Fruit fly (Drosophila melanogaster) whole organism, embryonic: ENCODE data around the gene cic.

ENCODE experiments used
- Abd-B ChIP-seq: fragments of 200-800 bp; sonication (Bioruptor generic); optimal IDR thresholded peaks from 2 replicates; lab custom pipeline; 2018; ENCODE audit warnings: missing biosample characterization, mild to moderate bottlenecking, missing genetic modification characterization, moderate library complexity
- Blimp-1 ChIP-seq: fragments of 200-800 bp; sonication (Bioruptor generic); optimal IDR thresholded peaks from 3 replicates; lab custom pipeline; 2018; ENCODE audit warnings: missing biosample characterization, missing genetic modification characterization, mild to moderate bottlenecking, moderate library complexity, missing genetic modification reagents
- Bteb2 ChIP-seq: fragments of 200-800 bp; sonication (Bioruptor generic); optimal IDR thresholded peaks from 2 replicates; lab custom pipeline; 2016; ENCODE audit warnings: missing biosample characterization, missing genetic modification characterization
- CG10959 ChIP-seq: fragments of 200-800 bp; sonication (Bioruptor generic); IDR thresholded peaks from 2 replicates; pipeline ENCODE4 v1.3.6; 2022; ENCODE audit warnings: missing biosample characterization, missing genetic modification characterization
- CG12391 ChIP-seq: fragments of 200-800 bp; sonication (Bioruptor generic); optimal IDR thresholded peaks from 3 replicates; lab custom pipeline; 2018; ENCODE audit warnings: missing biosample characterization, mild to moderate bottlenecking, missing genetic modification characterization, moderate library complexity
- CG13775 ChIP-seq: fragments of 200-800 bp; sonication (Bioruptor generic); optimal IDR thresholded peaks from 3 replicates; lab custom pipeline; 2017; ENCODE audit warnings: missing biosample characterization, mild to moderate bottlenecking, missing genetic modification characterization
- CG17186 ChIP-seq: fragments of 200-800 bp; sonication (Bioruptor generic); optimal IDR thresholded peaks from 3 replicates; lab custom pipeline; 2017; ENCODE audit warnings: missing biosample characterization, missing genetic modification reagents, missing genetic modification characterization
- CG2712 ChIP-seq: fragments of 200-800 bp; optimal IDR thresholded peaks from 3 replicates; lab custom pipeline; 2019; ENCODE audit warnings: missing biosample characterization, mild to moderate bottlenecking, missing genetic modification characterization, moderate library complexity
- CG31365 ChIP-seq: fragments of 200-800 bp; sonication (Bioruptor generic); optimal IDR thresholded peaks from 2 replicates; lab custom pipeline; 2018; ENCODE audit warnings: missing biosample characterization, mild to moderate bottlenecking, missing genetic modification characterization
- CG4424 ChIP-seq: fragments of 200-800 bp; sonication (Bioruptor generic); optimal IDR thresholded peaks from 3 replicates; lab custom pipeline; 2016; ENCODE audit warnings: missing biosample characterization, missing genetic modification characterization
- CG4707 ChIP-seq: fragments of 200-800 bp; sonication (Bioruptor generic); optimal IDR thresholded peaks from 2 replicates; lab custom pipeline; 2018; ENCODE audit warnings: missing biosample characterization, mild to moderate bottlenecking, missing genetic modification characterization, moderate library complexity
- CG7963 ChIP-seq: fragments of 200-800 bp; sonication (Bioruptor generic); IDR thresholded peaks from 3 replicates; pipeline ENCODE4 v1.3.6; 2022; ENCODE audit warnings: missing biosample characterization, missing genetic modification characterization; ENCODE audit not compliant: partially characterized antibody
- CG8388 ChIP-seq: fragments of 200-800 bp; sonication (Bioruptor generic); optimal IDR thresholded peaks from 2 replicates; lab custom pipeline; 2019; ENCODE audit warnings: missing biosample characterization, mild to moderate bottlenecking, missing genetic modification characterization, moderate library complexity
- CG8944 ChIP-seq: fragments of 200-800 bp; sonication (Bioruptor generic); optimal IDR thresholded peaks from 3 replicates; lab custom pipeline; 2016; ENCODE audit warnings: missing biosample characterization, missing genetic modification characterization
- CG9609 ChIP-seq: fragments of 200-800 bp; sonication (Bioruptor generic); optimal IDR thresholded peaks from 3 replicates; lab custom pipeline; 2016; ENCODE audit warnings: missing biosample characterization, missing genetic modification characterization
- D ChIP-seq, 2 experiments: fragments of 200-800 bp in 1 of 2; fragments of >200 bp in 1 of 2; sonication (Bioruptor generic) in 1 of 2; optimal IDR thresholded peaks; 2 replicates in 1 of 2; 3 replicates in 1 of 2; lab custom pipeline; 2017; ENCODE audit warnings: mild to moderate bottlenecking in 1 of 2, missing biosample characterization in 1 of 2, missing genetic modification characterization in 1 of 2, missing genetic modification reagents in 1 of 2
- Dip2 ChIP-seq: fragments of 200-800 bp; sonication (Bioruptor generic); IDR thresholded peaks from 2 replicates; pipeline ENCODE4 v1.3.6; 2022; ENCODE audit warnings: missing biosample characterization, missing genetic modification characterization
- Dll ChIP-seq: fragments of 200-800 bp; sonication (Bioruptor generic); IDR thresholded peaks from 4 replicates; pipeline ENCODE4 v1.3.6; 2022; ENCODE audit warnings: missing biosample characterization, missing genetic modification characterization; ENCODE audit not compliant: partially characterized antibody
- Ets65A ChIP-seq: fragments of 200-800 bp; sonication (Bioruptor generic); peaks from one replicate; lab custom pipeline; 2016; ENCODE audit warnings: missing biosample characterization, missing genetic modification characterization
- HHEX ChIP-seq: fragments of 200-800 bp; sonication (Bioruptor generic); optimal IDR thresholded peaks from 3 replicates; lab custom pipeline; 2017; ENCODE audit warnings: missing biosample characterization, mild to moderate bottlenecking, missing genetic modification characterization, missing genetic modification reagents
- Med ChIP-seq: fragments of 200-800 bp; sonication (Bioruptor generic); peaks from one replicate; lab custom pipeline; 2016; ENCODE audit warnings: missing biosample characterization, missing genetic modification characterization, mild to moderate bottlenecking, inconsistent platforms, moderate library complexity
- NK7.1 ChIP-seq: fragments of 200-800 bp; sonication (Bioruptor generic); optimal IDR thresholded peaks from 3 replicates; lab custom pipeline; 2016; ENCODE audit warnings: missing biosample characterization, missing genetic modification characterization
- Side ChIP-seq: fragments of 200-800 bp; sonication (Bioruptor generic); optimal IDR thresholded peaks from 2 replicates; lab custom pipeline; 2016; ENCODE audit warnings: missing biosample characterization, missing genetic modification characterization
- Taf1 ChIP-seq: fragments of 200-800 bp; sonication (Bioruptor generic); IDR thresholded peaks from 2 replicates; pipeline ENCODE4 v1.3.6; 2022; ENCODE audit warnings: missing biosample characterization, missing genetic modification characterization
- abd-A ChIP-seq: fragments of 200-800 bp; sonication (Bioruptor generic); optimal IDR thresholded peaks from 3 replicates; lab custom pipeline; 2019; ENCODE audit warnings: missing biosample characterization, mild to moderate bottlenecking, missing genetic modification characterization, moderate library complexity
- ara ChIP-seq: fragments of 200-800 bp; sonication (Bioruptor generic); IDR thresholded peaks from 2 replicates; pipeline ENCODE4 v1.3.6; 2022; ENCODE audit warnings: missing biosample characterization, missing genetic modification characterization
- chm ChIP-seq: fragments of 200-800 bp; sonication (Bioruptor generic); IDR thresholded peaks from 2 replicates; pipeline ENCODE4 v1.3.6; 2022; ENCODE audit warnings: missing biosample characterization, missing genetic modification characterization
- crc ChIP-seq: fragments of 200-800 bp; sonication (Bioruptor generic); optimal IDR thresholded peaks from 2 replicates; lab custom pipeline; 2016; ENCODE audit warnings: missing biosample characterization, missing genetic modification characterization
- dan ChIP-seq: fragments of 200-800 bp; sonication (Bioruptor generic); IDR thresholded peaks from 2 replicates; pipeline ENCODE4 v1.3.6; 2022; ENCODE audit warnings: missing biosample characterization, missing genetic modification characterization
- dati ChIP-seq: fragments of 200-800 bp; sonication (Bioruptor generic); IDR thresholded peaks from 2 replicates; pipeline ENCODE4 v1.3.6; 2022; ENCODE audit warnings: missing biosample characterization, missing genetic modification characterization
- dimm ChIP-seq: fragments of 200-800 bp; sonication (Bioruptor generic); IDR thresholded peaks from 2 replicates; pipeline ENCODE4 v1.3.6; 2022; ENCODE audit warnings: missing biosample characterization, missing genetic modification characterization
- ftz-f1 ChIP-seq: fragments of 200-800 bp; sonication (Bioruptor generic); optimal IDR thresholded peaks from 2 replicates; lab custom pipeline; 2016; ENCODE audit warnings: missing biosample characterization, missing genetic modification characterization
- gfzf ChIP-seq: fragments of 200-800 bp; sonication (Bioruptor generic); optimal IDR thresholded peaks from 2 replicates; lab custom pipeline; 2016; ENCODE audit warnings: missing biosample characterization, mild to moderate bottlenecking, missing genetic modification characterization, moderate library complexity
- kay ChIP-seq: fragments of 200-800 bp; sonication (Bioruptor generic); optimal IDR thresholded peaks from 2 replicates; lab custom pipeline; 2016; ENCODE audit warnings: missing biosample characterization, missing genetic modification characterization
- nerfin-2 ChIP-seq: fragments of 200-800 bp; sonication (Bioruptor generic); IDR thresholded peaks from 2 replicates; pipeline ENCODE4 v1.3.6; 2022; ENCODE audit warnings: missing biosample characterization, missing genetic modification characterization; ENCODE audit not compliant: partially characterized antibody
- nmo ChIP-seq: fragments of 200-800 bp; sonication (Bioruptor generic); optimal IDR thresholded peaks from 2 replicates; lab custom pipeline; 2018; ENCODE audit warnings: missing biosample characterization, mild to moderate bottlenecking, missing genetic modification characterization, moderate library complexity
- pb ChIP-seq: fragments of 200-800 bp; sonication (Bioruptor generic); optimal IDR thresholded peaks from 3 replicates; lab custom pipeline; 2016; ENCODE audit warnings: missing biosample characterization, missing genetic modification characterization
- prd ChIP-seq, 3 experiments: fragments of >200 bp in 2 of 3; fragments of 200-800 bp in 1 of 3; sonication (Bioruptor generic) in 1 of 3; optimal IDR thresholded peaks in 2 of 3; IDR thresholded peaks in 1 of 3; 2 replicates in 2 of 3; 3 replicates in 1 of 3; pipeline versions ENCODE4 v1.3.6 to Lab custom; 2017 to 2022; ENCODE audit warnings: missing biosample characterization in 1 of 3, missing genetic modification characterization in 1 of 3
- repo ChIP-seq: fragments of 200-800 bp; sonication (Bioruptor generic); optimal IDR thresholded peaks from 2 replicates; lab custom pipeline; 2016; ENCODE audit warnings: missing biosample characterization, missing genetic modification characterization
- row ChIP-seq: fragments of 200-800 bp; sonication (Bioruptor generic); IDR thresholded peaks from 3 replicates; pipeline ENCODE4 v1.3.6; 2022; ENCODE audit warnings: missing biosample characterization, missing genetic modification characterization
- sc ChIP-seq, 3 experiments: fragments of >200 bp in 2 of 3; fragments of 200-800 bp in 1 of 3; sonication (Bioruptor generic) in 1 of 3; optimal IDR thresholded peaks; 2 replicates in 2 of 3; 3 replicates in 1 of 3; lab custom pipeline; 2017; ENCODE audit warnings: mild to moderate bottlenecking in 1 of 3, missing biosample characterization in 1 of 3, missing genetic modification characterization in 1 of 3, missing genetic modification reagents in 1 of 3
- toy ChIP-seq: fragments of 200-800 bp; sonication (Bioruptor generic); IDR thresholded peaks from 2 replicates; pipeline ENCODE4 v1.3.6; 2022; ENCODE audit warnings: missing biosample characterization, missing genetic modification characterization
- trh ChIP-seq: fragments of 200-800 bp; sonication (Bioruptor generic); optimal IDR thresholded peaks from 2 replicates; lab custom pipeline; 2016; ENCODE audit warnings: missing biosample characterization, missing genetic modification characterization
- ttk ChIP-seq: fragments of 200-800 bp; sonication (Bioruptor generic); IDR thresholded peaks from 2 replicates; pipeline ENCODE4 v2.1.2; 2022; ENCODE audit warnings: missing biosample characterization, missing genetic modification characterization
- vfl ChIP-seq: fragments of 200-800 bp; sonication (Bioruptor generic); optimal IDR thresholded peaks from 2 replicates; lab custom pipeline; 2016; ENCODE audit warnings: missing biosample characterization, missing genetic modification characterization
- vnd ChIP-seq: fragments of 200-800 bp; sonication (Bioruptor generic); IDR thresholded peaks from 3 replicates; pipeline ENCODE4 v1.3.6; 2022; ENCODE audit warnings: missing biosample characterization, missing genetic modification characterization; ENCODE audit not compliant: partially characterized antibody
- zfh2 ChIP-seq: fragments of 200-800 bp; sonication (Bioruptor generic); optimal IDR thresholded peaks from 2 replicates; lab custom pipeline; 2016; ENCODE audit warnings: missing biosample characterization, missing genetic modification characterization

Gene cic

DNA sequence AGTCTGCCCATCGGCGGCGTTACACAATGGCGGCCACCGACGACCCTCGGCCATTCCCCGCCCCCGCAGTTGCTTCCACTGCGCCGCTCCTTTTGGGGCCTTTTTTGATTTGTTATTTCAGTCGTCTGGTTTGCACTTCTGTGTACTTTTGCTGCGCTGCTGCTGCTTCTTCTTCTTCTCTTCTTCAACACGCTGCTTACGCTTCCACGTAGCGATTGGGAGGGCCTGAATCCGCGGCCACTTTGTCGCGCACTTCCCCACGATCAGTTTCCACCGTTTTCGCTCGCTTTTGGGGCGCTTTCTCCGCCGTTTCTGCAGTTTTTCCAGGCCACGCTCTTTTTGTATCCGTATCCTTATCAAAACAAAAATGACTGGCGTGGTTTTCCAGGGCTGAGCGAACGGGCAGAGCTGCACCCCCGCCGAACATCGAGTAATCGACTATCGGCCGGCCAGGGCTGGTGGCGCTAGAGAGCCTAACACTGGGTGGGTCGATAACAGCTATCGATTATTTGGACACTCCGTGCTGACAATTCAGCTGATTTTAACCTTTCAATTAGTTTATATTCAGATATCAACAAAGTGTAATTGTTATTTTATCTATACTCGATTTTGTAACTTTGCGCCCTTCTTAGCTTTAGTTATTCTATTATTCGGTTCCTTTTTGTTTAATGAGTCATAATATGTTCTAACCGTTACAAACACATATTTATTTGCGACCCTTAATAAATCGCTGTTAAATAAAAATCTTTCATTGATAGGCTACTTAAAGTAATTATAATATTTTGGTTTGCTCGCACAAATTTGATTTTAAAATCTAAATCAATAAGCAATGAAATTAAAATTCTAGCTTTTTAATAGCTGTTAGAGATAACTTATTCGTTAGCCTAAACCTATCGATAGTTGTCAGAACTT lies 75.3 kb downstream of the cic start, which contains the start of the genes CG4360 and Sirt2 (continued):
- TF ChIP-seq CG8944 (GFP tag; lab: Kevin White, UChicago) = peak; percentile 20
- no peak for TF ChIP-seq Bteb2 (GFP tag; lab: Kevin White, UChicago)
- no peak for TF ChIP-seq sc (optimal IDR thresholded peaks at IDR 0.05; lab: Kevin White, UChicago)
- TF ChIP-seq sc (GFP tag; optimal IDR thresholded peaks at IDR 0.05; lab: Kevin White, UChicago) = no peak
- TF ChIP-seq CG2712 (tag; lab: Kevin White, UChicago) = peak; percentile 46
- peak; percentile 18 for TF ChIP-seq crc (GFP tag; lab: Kevin White, UChicago)
- TF ChIP-seq HHEX (GFP tag; lab: Kevin White, UChicago) = no peak
- no peak for TF ChIP-seq trh
- peak; percentile 57; the same call in 1 of the 2 replicates for TF ChIP-seq chm (GFP tag; lab: Robert Waterston, UW)
- TF ChIP-seq D (optimal IDR thresholded peaks at IDR 0.05; lab: Kevin White, UChicago) = no peak
- no peak for TF ChIP-seq D (GFP tag; optimal IDR thresholded peaks at IDR 0.05; lab: Kevin White, UChicago)
- TF ChIP-seq Dip2 (GFP tag; lab: Robert Waterston, UW) = no peak
- TF ChIP-seq Ets65A (GFP tag; lab: Kevin White, UChicago) = peak; percentile 95
- peak; percentile 86 for TF ChIP-seq row
- peak; percentile 70 for TF ChIP-seq nmo (GFP tag; lab: Kevin White, UChicago)
- peak; percentile 36 for TF ChIP-seq CG4424 (GFP tag; lab: Kevin White, UChicago)
- TF ChIP-seq ara (GFP tag; lab: Robert Waterston, UW) = no peak
- no peak for TF ChIP-seq CG4707 (GFP tag; lab: Kevin White, UChicago)
- peak; percentile 10 for TF ChIP-seq gfzf (GFP tag; lab: Kevin White, UChicago)
- TF ChIP-seq dati (GFP tag; lab: Robert Waterston, UW) = no peak
- peak; percentile 3 for TF ChIP-seq vfl (GFP tag; lab: Kevin White, UChicago)
- no peak for TF ChIP-seq toy (GFP tag; lab: Robert Waterston, UW)
- TF ChIP-seq Taf1 (GFP tag; lab: Robert Waterston, UW) = no peak
- TF ChIP-seq abd-A = no peak
- TF ChIP-seq vnd = peak; percentile 81
- peak; percentile 60 for TF ChIP-seq Side (GFP tag; lab: Kevin White, UChicago)
- TF ChIP-seq CG9609 (GFP tag; lab: Kevin White, UChicago) = peak; percentile 47
- no peak for TF ChIP-seq dimm (GFP tag; lab: Robert Waterston, UW)
- peak; percentile 54 for TF ChIP-seq ftz-f1
- no peak for TF ChIP-seq CG8388 (GFP tag; lab: Kevin White, UChicago)
- peak; percentile 16 for TF ChIP-seq CG17186 (GFP tag; lab: Kevin White, UChicago)
- TF ChIP-seq NK7.1 (GFP tag; lab: Kevin White, UChicago) = no peak
- peak; percentile 69 for TF ChIP-seq nerfin-2
- TF ChIP-seq CG10959 (GFP tag; lab: Robert Waterston, UW) = no peak
- TF ChIP-seq Med (GFP tag; lab: Kevin White, UChicago) = peak; percentile 95
- TF ChIP-seq repo (GFP tag; lab: Kevin White, UChicago) = peak; percentile 40
- TF ChIP-seq Blimp-1 = no peak
- TF ChIP-seq dan = no peak
- peak; percentile 65; the same call in 2 of the 4 replicates for TF ChIP-seq Dll (GFP tag; lab: Robert Waterston, UW)
- TF ChIP-seq ttk (GFP tag; lab: Robert Waterston, UW) = no peak
- TF ChIP-seq CG7963 (GFP tag; lab: Robert Waterston, UW) = peak; percentile 92
- TF ChIP-seq pb = no peak
- no peak for TF ChIP-seq prd (optimal IDR thresholded peaks at IDR 0.05; lab: Kevin White, UChicago)
- peak; percentile 26; the same call in 1 of the 3 replicates for TF ChIP-seq prd (GFP tag; IDR thresholded peaks at IDR 0.05; lab: Robert Waterston, UW)
- peak; percentile 49 for TF ChIP-seq CG12391
- no peak for TF ChIP-seq Abd-B (GFP tag; lab: Kevin White, UChicago)
- TF ChIP-seq kay = peak; percentile 58
- peak; percentile 65 for TF ChIP-seq zfh2 (GFP tag; lab: Kevin White, UChicago)
- TF ChIP-seq CG31365 (tag; lab: Kevin White, UChicago) = no peak
- TF ChIP-seq CG13775 = peak; percentile 31
